Worm (Caenorhabditis elegans) whole organism, midembryonic: Measurements from ENCODE around the gene srh-181.
"Not testable (repeated sequence)": the region's sequence is repeated elsewhere in the genome, so short reads cannot be mapped to it uniquely, and the experiment has no call there.

Experiments used
- T22C8.4 ChIP-seq: fragments of 200-800 bp; sonication (Bioruptor generic); IDR thresholded peaks from 2 replicates; pipeline ENCODE4 v1.3.6; 2022; ENCODE audit warnings: missing genetic modification characterization, missing compliant biosample characterization
- cog-1 ChIP-seq: sonication (generic microtip); optimal IDR thresholded peaks from 2 replicates; lab custom pipeline; 2016; ENCODE audit warnings: missing genetic modification characterization, missing compliant biosample characterization
- flt-1 ChIP-seq: fragments of 200-800 bp; sonication (Bioruptor generic); IDR thresholded peaks from 2 replicates; pipeline ENCODE4 v1.3.6; 2022; ENCODE audit warnings: missing genetic modification characterization, missing compliant biosample characterization
- klf-2 ChIP-seq: fragments of 200-800 bp; sonication (Bioruptor generic); conservative IDR thresholded peaks from 2 replicates; pipeline ENCODE4 v1.3.6; 2022; ENCODE audit warnings: missing genetic modification reagents, missing genetic modification characterization, missing compliant biosample characterization
- med-1 ChIP-seq: sonication (generic microtip); optimal IDR thresholded peaks from 2 replicates; lab custom pipeline; 2017; ENCODE audit warnings: missing genetic modification characterization, mild to moderate bottlenecking, missing compliant biosample characterization, antibody characterized with exemption, missing genetic modification reagents; ENCODE audit not compliant: insufficient read depth
- ref-1 ChIP-seq: fragments of 200-800 bp; sonication (Bioruptor generic); conservative IDR thresholded peaks from 2 replicates; pipeline ENCODE4 v1.3.6; 2022; ENCODE audit warnings: missing genetic modification reagents, missing genetic modification characterization, missing compliant biosample characterization
- tab-1 ChIP-seq: fragments of 200-800 bp; sonication (Bioruptor generic); IDR thresholded peaks from 2 replicates; pipeline ENCODE4 v1.3.6; 2022; ENCODE audit warnings: missing genetic modification characterization, missing compliant biosample characterization
- ztf-23 ChIP-seq: fragments of 200-800 bp; sonication (Bioruptor generic); IDR thresholded peaks from 2 replicates; pipeline ENCODE4 v1.3.6; 2022; ENCODE audit warnings: missing genetic modification reagents, missing genetic modification characterization, missing compliant biosample characterization
- ztf-29 ChIP-seq: fragments of 200-800 bp; sonication (Bioruptor generic); IDR thresholded peaks from 2 replicates; pipeline ENCODE4 v1.3.6; 2022; ENCODE audit warnings: missing genetic modification reagents, missing genetic modification characterization, missing compliant biosample characterization

Gene srh-181

DNA sequence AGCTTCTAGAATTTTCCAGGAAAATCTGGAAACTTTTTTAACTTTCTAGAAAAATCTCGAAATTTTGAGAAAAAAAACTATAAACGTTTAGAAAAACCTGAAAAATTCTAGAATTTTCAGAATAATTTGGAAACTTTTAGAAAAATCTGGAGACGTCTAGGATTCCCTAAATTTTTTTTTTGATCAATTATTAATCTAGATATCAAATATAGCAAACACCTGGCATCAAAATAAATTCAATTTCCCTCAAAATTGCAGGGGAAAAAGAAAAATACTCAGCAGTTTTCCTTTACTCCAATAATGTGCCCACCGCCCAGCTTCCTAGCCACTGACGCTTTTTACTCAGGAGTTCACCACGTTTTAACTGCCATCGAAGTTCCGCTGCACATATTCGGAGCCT, at the start of gene srh-181:
Gene srh-181 (plus strand): TSS at position 301 of the 400 bp plus-strand sequence.
- TF ChIP-seq ref-1 (GFP tag; lab: Robert Waterston, UW): no peak
- TF ChIP-seq flt-1 (GFP tag; lab: Robert Waterston, UW): no peak
- no peak for TF ChIP-seq T22C8.4 (GFP tag; lab: Robert Waterston, UW)
- no peak for TF ChIP-seq klf-2
- TF ChIP-seq ztf-23: no peak
- no peak for TF ChIP-seq ztf-29
- TF ChIP-seq med-1: no peak
- no peak for TF ChIP-seq cog-1 (tag; lab: Kevin White, UChicago)
- no peak for TF ChIP-seq tab-1

DNA sequence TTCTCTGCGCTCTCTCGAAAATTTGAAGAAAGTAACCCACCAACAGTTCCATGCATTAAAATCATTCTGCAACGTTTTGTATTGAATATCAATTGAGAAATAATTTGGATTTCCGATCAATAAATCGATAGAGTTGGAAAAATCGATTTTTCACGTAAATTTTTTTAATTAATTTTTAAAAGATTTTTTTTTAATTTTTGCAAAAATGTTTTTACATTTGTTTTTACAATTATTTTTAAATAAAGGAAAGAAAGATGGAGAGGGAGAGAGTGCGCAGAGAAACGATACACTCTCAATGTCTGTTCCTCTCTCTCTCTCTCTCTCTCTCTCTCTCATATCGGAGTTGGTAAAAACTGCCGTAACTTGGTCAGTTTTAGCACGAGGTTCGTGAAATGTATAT, 48.8 kb upstream of the srh-181 start, which contains the start of gene ZK262.19:
Gene ZK262.19 (minus strand): TSS at position 101 of the 400 bp plus-strand sequence.
- no peak for TF ChIP-seq cog-1 (tag; lab: Kevin White, UChicago)
- TF ChIP-seq T22C8.4 (GFP tag; lab: Robert Waterston, UW): no peak
- no peak for TF ChIP-seq ztf-29
- TF ChIP-seq flt-1 (GFP tag; lab: Robert Waterston, UW): no peak
- no peak for TF ChIP-seq klf-2
- no peak for TF ChIP-seq tab-1
- TF ChIP-seq ref-1 (GFP tag; lab: Robert Waterston, UW): no peak
- TF ChIP-seq med-1: no peak
- no peak for TF ChIP-seq ztf-23

- TF ChIP-seq T22C8.4 (GFP tag; lab: Robert Waterston, UW) (no peak), med-1 (no peak), ref-1 (GFP tag; lab: Robert Waterston, UW) (no peak), cog-1 (tag; lab: Kevin White, UChicago) (no peak), ztf-29 (no peak), ztf-23 (no peak), klf-2 (no peak), flt-1 (GFP tag; lab: Robert Waterston, UW) (no peak), tab-1 (no peak)
These were observed 48.0 kb upstream of the srh-181 start, which contains the start of gene srw-83 for ce11 chrV:18426280-18426679. TSS of gene srw-83 (plus strand) at chrV:18426580.

DNA sequence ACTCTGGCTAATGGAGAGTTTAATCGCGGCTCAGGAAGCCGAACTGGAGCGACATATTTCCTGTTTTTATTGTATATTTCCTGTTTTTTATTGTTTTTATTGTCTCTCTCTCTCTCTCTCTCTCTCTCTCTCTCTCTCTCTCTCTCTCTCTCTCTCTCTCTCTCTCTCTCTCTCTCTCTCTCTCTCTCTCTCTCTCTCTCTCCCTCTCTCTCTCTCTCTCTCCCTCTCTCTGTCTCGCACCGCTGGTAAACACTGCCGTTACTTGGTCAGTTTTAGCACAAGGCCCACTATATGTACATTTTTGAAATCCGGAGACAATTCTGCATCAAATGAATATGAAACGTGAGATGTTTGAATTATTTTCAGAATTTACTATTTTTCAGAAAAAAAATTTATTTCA, 43.5 kb upstream of the srh-181 start:
- TF ChIP-seq tab-1: no peak
- TF ChIP-seq flt-1 (GFP tag; lab: Robert Waterston, UW): no peak
- no peak for TF ChIP-seq med-1
- no peak for TF ChIP-seq ztf-29
- TF ChIP-seq T22C8.4 (GFP tag; lab: Robert Waterston, UW): no peak
- TF ChIP-seq ref-1 (GFP tag; lab: Robert Waterston, UW): no peak
- no peak for TF ChIP-seq cog-1 (tag; lab: Kevin White, UChicago)
- TF ChIP-seq klf-2: no peak
- TF ChIP-seq ztf-23: no peak

DNA sequence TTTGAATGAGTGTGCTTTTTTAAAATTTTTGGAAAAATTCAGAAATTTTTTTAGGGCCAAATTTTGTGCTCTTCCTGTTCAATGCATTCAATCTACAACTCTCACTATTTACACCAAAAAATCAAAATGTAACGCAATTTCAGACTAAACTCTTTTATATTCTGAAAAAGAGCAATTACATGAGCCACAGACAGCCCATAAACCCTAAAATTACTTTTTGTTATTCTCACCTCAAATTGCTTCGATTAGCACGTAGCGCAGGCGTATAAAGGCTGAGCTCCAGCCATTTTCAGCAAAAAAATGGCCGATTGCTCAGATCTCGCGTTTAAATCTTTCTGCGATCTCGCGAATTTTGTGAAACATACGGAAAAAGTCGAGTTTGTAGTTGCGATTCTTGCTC, 42.9 kb upstream of the srh-181 start, which contains the start of gene srw-82:
Gene srw-82 (plus strand): TSS at position 301 of the 400 bp plus-strand sequence.
- TF ChIP-seq cog-1 (tag; lab: Kevin White, UChicago) (no peak), ztf-29 (no peak), flt-1 (GFP tag; lab: Robert Waterston, UW) (no peak), ztf-23 (no peak), ref-1 (GFP tag; lab: Robert Waterston, UW) (no peak), T22C8.4 (GFP tag; lab: Robert Waterston, UW) (no peak), klf-2 (no peak), med-1 (no peak), tab-1 (no peak)

ce11 chrV:18434961-18435360, 39.4 kb upstream of the srh-181 start, which contains the start of gene ZK262.20:
TSS of gene ZK262.20 (minus strand) at chrV:18435061.
- TF ChIP-seq tab-1 (no peak), klf-2 (no peak), flt-1 (GFP tag; lab: Robert Waterston, UW) (no peak), cog-1 (tag; lab: Kevin White, UChicago) (no peak), T22C8.4 (GFP tag; lab: Robert Waterston, UW) (no peak), ref-1 (GFP tag; lab: Robert Waterston, UW) (no peak), ztf-29 (no peak), ztf-23 (no peak), med-1 (no peak)

DNA sequence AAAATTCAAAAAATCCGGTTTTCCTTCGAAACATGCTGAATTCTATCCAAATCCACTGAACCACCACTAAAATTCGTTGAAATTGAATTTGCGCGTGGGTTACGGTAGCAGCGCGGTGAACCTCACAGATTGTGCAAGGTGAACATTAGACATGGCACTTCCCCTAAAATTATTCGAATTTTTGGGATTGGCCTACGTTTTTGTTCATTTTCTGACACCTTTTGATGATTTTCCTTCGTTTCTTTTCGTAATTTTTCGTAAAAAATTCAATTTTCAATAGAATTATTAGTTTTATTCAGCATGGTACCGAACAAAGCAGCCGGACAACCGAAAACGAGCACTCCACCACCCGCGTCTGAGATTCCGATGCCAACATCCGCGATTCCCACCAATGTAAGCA, 36.2 kb upstream of the srh-181 start, which contains the start of gene ZK262.8:
Gene ZK262.8 (plus strand): TSS at position 301 of the 400 bp plus-strand sequence.
- TF ChIP-seq cog-1 (tag; lab: Kevin White, UChicago) (no peak), med-1 (no peak)

DNA sequence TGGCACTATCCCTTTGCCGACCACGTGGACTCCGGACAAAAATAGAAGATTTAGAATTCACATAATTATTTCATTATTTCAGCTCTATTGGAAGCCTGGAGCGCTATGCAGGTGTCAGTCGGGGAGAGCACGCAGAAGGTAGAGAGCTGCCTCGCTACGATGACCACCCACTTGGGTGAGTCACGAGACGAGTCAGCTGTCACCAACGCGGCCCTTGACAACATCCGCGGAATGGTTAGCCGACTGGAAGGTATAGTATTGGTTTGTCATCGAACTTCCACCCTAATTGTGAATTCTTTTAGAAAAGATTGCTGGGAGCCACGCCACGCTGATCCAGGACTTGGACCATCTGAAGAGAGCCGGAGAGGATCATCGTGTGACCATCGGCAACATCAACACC, 34.9 kb upstream of the srh-181 start, which contains the start of gene ZK262.9:
Gene ZK262.9 (plus strand): TSS at position 301 of the 400 bp plus-strand sequence.
- TF ChIP-seq cog-1 (tag; lab: Kevin White, UChicago); flt-1 (GFP tag; lab: Robert Waterston, UW); T22C8.4 (GFP tag; lab: Robert Waterston, UW): not testable (repeated sequence)

DNA sequence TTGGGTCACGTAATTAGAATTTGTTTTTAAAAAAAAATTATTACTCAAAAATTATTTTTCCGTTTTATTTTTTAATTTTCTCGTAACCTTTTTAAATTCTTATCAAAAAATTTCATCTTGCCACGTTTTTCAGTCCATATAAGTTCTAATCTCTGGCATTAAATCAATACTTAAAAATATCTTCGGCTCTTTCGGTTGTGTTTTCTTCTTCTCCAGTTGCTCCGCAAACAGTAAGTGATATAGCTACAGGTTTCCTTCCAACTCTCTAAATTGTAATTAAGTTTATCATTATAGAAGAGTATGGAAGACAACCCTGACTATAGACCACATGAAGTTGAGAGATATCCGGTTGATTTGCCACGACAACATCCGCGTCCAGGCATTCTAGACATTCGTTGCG, 30.2 kb upstream of the srh-181 start, which contains the start of gene ZK228.1:
Gene ZK228.1 (plus strand): TSS at position 301 of the 400 bp plus-strand sequence.
- TF ChIP-seq ztf-29 (no peak), klf-2 (no peak), tab-1 (no peak), T22C8.4 (GFP tag; lab: Robert Waterston, UW) (no peak), cog-1 (tag; lab: Kevin White, UChicago) (no peak), flt-1 (GFP tag; lab: Robert Waterston, UW) (no peak)

- TF ChIP-seq ztf-23: no peak
- no peak for TF ChIP-seq med-1
These were observed 17.7 kb upstream of the srh-181 start, which contains the start of gene ZK228.10 for ce11 chrV:18456574-18456973. TSS of gene ZK228.10 (plus strand) at chrV:18456874.

DNA sequence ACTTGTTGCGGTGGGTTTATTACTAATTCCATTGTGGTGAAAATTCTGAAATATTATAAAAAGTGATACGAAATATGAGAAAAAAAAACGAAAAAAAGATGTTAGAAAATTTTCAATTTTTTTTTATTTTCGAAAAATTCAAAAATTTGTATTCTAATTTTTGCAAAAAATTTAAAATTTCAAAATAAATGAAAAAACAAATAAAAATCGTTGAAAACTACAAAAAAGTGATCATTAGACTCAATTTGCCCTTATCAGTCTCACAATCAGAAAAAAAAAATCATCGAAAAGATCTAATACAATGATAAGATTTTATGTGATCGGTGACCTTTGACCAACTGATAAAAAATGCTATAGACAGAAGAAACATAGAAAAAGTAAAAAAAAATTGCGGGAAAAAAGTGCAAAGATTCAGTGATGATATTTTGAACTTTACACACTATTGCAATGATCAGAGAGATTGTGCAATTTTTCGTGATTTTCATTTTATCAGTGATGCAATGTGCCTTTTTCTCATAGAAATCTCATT, 13.1 kb upstream of the srh-181 start, which contains the start of gene ZK228.3:
Gene ZK228.3 (minus strand): TSS at position 51 of the 529 bp plus-strand sequence.
- no peak for TF ChIP-seq klf-2
- no peak for TF ChIP-seq ztf-23
- no peak for TF ChIP-seq flt-1 (GFP tag; lab: Robert Waterston, UW)
- TF ChIP-seq tab-1: no peak
